Fruit fly (Drosophila melanogaster) whole organism, wandering third instar larva: ENCODE data around the gene att-ORFB.

Experiments used
- Abd-B ChIP-seq: fragments of >200 bp; optimal IDR thresholded peaks from 2 replicates; lab custom pipeline; 2017; ENCODE audit warnings: missing biosample characterization, missing genetic modification characterization
- CG32264 ChIP-seq: fragments of 200-800 bp; sonication (Bioruptor generic); optimal IDR thresholded peaks from 2 replicates; lab custom pipeline; 2016; ENCODE audit warnings: missing biosample characterization, missing genetic modification characterization
- CG9705 ChIP-seq: fragments of 200-800 bp; sonication (Bioruptor generic); optimal IDR thresholded peaks from 2 replicates; lab custom pipeline; 2018; ENCODE audit warnings: missing biosample characterization, mild to moderate bottlenecking, missing genetic modification characterization
- CrebA ChIP-seq: fragments of 200-800 bp; sonication (Bioruptor generic); optimal IDR thresholded peaks from 2 replicates; lab custom pipeline; 2016; ENCODE audit warnings: missing biosample characterization, mild to moderate bottlenecking, missing genetic modification characterization, borderline replicate concordance
- Dfd ChIP-seq: fragments of >200 bp; optimal IDR thresholded peaks from 2 replicates; lab custom pipeline; 2017; ENCODE audit warnings: missing biosample characterization, missing genetic modification characterization
- Dif ChIP-seq: fragments of 200-275, 200-300 bp; sonication (Bioruptor generic); optimal IDR thresholded peaks from 2 replicates; lab custom pipeline; 2018; ENCODE audit warnings: missing biosample characterization, missing genetic modification characterization; ENCODE audit not compliant: partially characterized antibody
- HLH106 ChIP-seq: fragments of 200-800 bp; optimal IDR thresholded peaks from 3 replicates; lab custom pipeline; 2019; ENCODE audit warnings: missing biosample characterization, mild to moderate bottlenecking, missing genetic modification characterization, moderate library complexity
- Hr78 ChIP-seq: fragments of >200 bp; optimal IDR thresholded peaks from 2 replicates; lab custom pipeline; 2017; ENCODE audit warnings: missing biosample characterization, missing genetic modification characterization
- Hr83 ChIP-seq: fragments of 200-300 bp; sonication (Bioruptor generic); optimal IDR thresholded peaks from 2 replicates; lab custom pipeline; 2016; ENCODE audit warnings: missing biosample characterization, mild to moderate bottlenecking, missing genetic modification characterization, moderate library complexity; ENCODE audit not compliant: poor library complexity, severe bottlenecking
- Myc ChIP-seq: fragments of >200 bp; optimal IDR thresholded peaks from 2 replicates; lab custom pipeline; 2017
- N ChIP-seq: fragments of >200 bp; optimal IDR thresholded peaks from 2 replicates; lab custom pipeline; 2018; ENCODE audit warnings: missing biosample characterization, missing external identifiers, missing genetic modification characterization
- OdsH ChIP-seq: fragments of 200-800 bp; sonication (Bioruptor generic); optimal IDR thresholded peaks from 2 replicates; lab custom pipeline; 2016; ENCODE audit warnings: missing biosample characterization, mild to moderate bottlenecking, missing genetic modification characterization
- Rel ChIP-seq, 2 experiments: fragments of 200-800 bp; sonication (Bioruptor generic) in 1 of 2; optimal IDR thresholded peaks; 2 replicates in 1 of 2; 3 replicates in 1 of 2; lab custom pipeline; 2016 to 2019; ENCODE audit warnings: mild to moderate bottlenecking in 2 of 2, missing biosample characterization in 2 of 2, missing genetic modification characterization in 2 of 2, moderate library complexity in 1 of 2
- Sp1 ChIP-seq: fragments of 200-800 bp; sonication (Bioruptor generic); optimal IDR thresholded peaks from 3 replicates; lab custom pipeline; 2019; ENCODE audit warnings: missing biosample characterization, mild to moderate bottlenecking, missing genetic modification characterization, moderate library complexity
- Vsx2 ChIP-seq: fragments of 200-300, 225-300 bp; sonication (Bioruptor generic); optimal IDR thresholded peaks from 2 replicates; lab custom pipeline; 2018; ENCODE audit warnings: missing biosample characterization, missing genetic modification characterization; ENCODE audit not compliant: partially characterized antibody
- br ChIP-seq: fragments of 200-800 bp; sonication (Bioruptor generic); optimal IDR thresholded peaks from 2 replicates; lab custom pipeline; 2016; ENCODE audit warnings: missing biosample characterization, missing genetic modification characterization
- brk ChIP-seq: fragments of 200-800 bp; sonication (Bioruptor generic); optimal IDR thresholded peaks from 2 replicates; lab custom pipeline; 2016; ENCODE audit warnings: missing biosample characterization, mild to moderate bottlenecking, missing genetic modification characterization
- dl ChIP-seq, 2 experiments: fragments of 175-275, 200-275 bp in 1 of 2; fragments of 200-275 bp in 1 of 2; sonication (Bioruptor generic); optimal IDR thresholded peaks; lab custom pipeline; 2018; ENCODE audit warnings: mild to moderate bottlenecking in 2 of 2, missing biosample characterization in 2 of 2, missing genetic modification characterization in 2 of 2, moderate library complexity in 2 of 2; ENCODE audit not compliant: partially characterized antibody in 2 of 2, insufficient read depth in 1 of 2
- dmrt93B ChIP-seq: fragments of 200-800 bp; sonication (Bioruptor generic); optimal IDR thresholded peaks from 2 replicates; lab custom pipeline; 2018; ENCODE audit warnings: missing biosample characterization, mild to moderate bottlenecking, missing genetic modification characterization
- ey ChIP-seq: fragments of 200-800 bp; sonication (Bioruptor generic); optimal IDR thresholded peaks from 2 replicates; lab custom pipeline; 2016; ENCODE audit warnings: missing biosample characterization, missing genetic modification characterization
- foxo ChIP-seq, 2 experiments: fragments of 200-800 bp; sonication (Bioruptor generic); optimal IDR thresholded peaks; 2 replicates in 1 of 2; 3 replicates in 1 of 2; lab custom pipeline; 2016 to 2017; ENCODE audit warnings: missing biosample characterization in 2 of 2, missing genetic modification characterization in 2 of 2
- fru ChIP-seq: fragments of 200-800 bp; sonication (Bioruptor generic); optimal IDR thresholded peaks from 3 replicates; lab custom pipeline; 2016; ENCODE audit warnings: missing biosample characterization, mild to moderate bottlenecking, missing genetic modification characterization
- h ChIP-seq: fragments of 200-800 bp; sonication (Bioruptor generic); optimal IDR thresholded peaks from 3 replicates; lab custom pipeline; 2016; ENCODE audit warnings: missing biosample characterization, mild to moderate bottlenecking, missing genetic modification characterization
- jim ChIP-seq: fragments of 175-275, 200-325 bp; sonication (Bioruptor generic); optimal IDR thresholded peaks from 2 replicates; lab custom pipeline; 2016; ENCODE audit warnings: missing biosample characterization, mild to moderate bottlenecking, missing genetic modification characterization
- lola ChIP-seq: fragments of >200 bp; optimal IDR thresholded peaks from 2 replicates; lab custom pipeline; 2017; ENCODE audit warnings: missing biosample characterization, missing genetic modification characterization
- psq ChIP-seq: fragments of 200-800 bp; sonication (Bioruptor generic); optimal IDR thresholded peaks from 3 replicates; lab custom pipeline; 2017; ENCODE audit warnings: missing biosample characterization, mild to moderate bottlenecking, missing genetic modification characterization, moderate library complexity
- rgr ChIP-seq: fragments of 200-800 bp; sonication (Bioruptor generic); optimal IDR thresholded peaks from 3 replicates; lab custom pipeline; 2016; ENCODE audit warnings: missing biosample characterization, mild to moderate bottlenecking, missing genetic modification characterization
- sage ChIP-seq: fragments of 200-800 bp; sonication (Bioruptor generic); optimal IDR thresholded peaks from 2 replicates; lab custom pipeline; 2016; ENCODE audit warnings: missing biosample characterization, mild to moderate bottlenecking, missing genetic modification characterization
- sv ChIP-seq: fragments of 200-800 bp; sonication (Bioruptor generic); optimal IDR thresholded peaks from 3 replicates; lab custom pipeline; 2016; ENCODE audit warnings: missing biosample characterization, missing genetic modification characterization
- tai ChIP-seq: sonication (Bioruptor generic); optimal IDR thresholded peaks from 2 replicates; lab custom pipeline; 2016; ENCODE audit warnings: missing biosample characterization, missing genetic modification characterization
- usp ChIP-seq: fragments of >200 bp; optimal IDR thresholded peaks from 2 replicates; lab custom pipeline; 2017; ENCODE audit warnings: missing biosample characterization, missing genetic modification characterization
- woc ChIP-seq: sonication (Bioruptor generic); optimal IDR thresholded peaks from 2 replicates; lab custom pipeline; 2016; ENCODE audit warnings: missing biosample characterization, mild to moderate bottlenecking, missing genetic modification characterization

The att-ORFB gene

dm6 chr3R:20554300-20554699 lies at the start of gene att-ORFB:
att-ORFB (minus strand) TSS chr3R:20554400.
- TF ChIP-seq foxo (GFP tag; optimal IDR thresholded peaks at IDR 0.05; lab: Kevin White, UChicago) (no peak), usp (GFP tag; lab: Kevin White, UChicago) (no peak), CG32264 (no peak), dmrt93B (GFP tag; lab: Kevin White, UChicago) (no peak), h (no peak), Dfd (GFP tag; lab: Kevin White, UChicago) (no peak), CG9705 (GFP tag; lab: Kevin White, UChicago) (no peak), sv (no peak), Abd-B (GFP tag; lab: Kevin White, UChicago) (no peak), rgr (GFP tag; lab: Kevin White, UChicago) (no peak), brk (GFP tag; lab: Kevin White, UChicago) (no peak), OdsH (GFP tag; lab: Kevin White, UChicago) (no peak), fru (GFP tag; lab: Kevin White, UChicago) (no peak), sage (no peak), N (no peak), Hr83 (GFP tag; lab: Kevin White, UChicago) (no peak), Hr78 (GFP tag; lab: Kevin White, UChicago) (no peak), ey (GFP tag; lab: Kevin White, UChicago) (no peak)

- TF ChIP-seq br (GFP tag; lab: Kevin White, UChicago) (no peak), Dif (GFP tag; lab: Kevin White, UChicago) (no peak), Abd-B (GFP tag; lab: Kevin White, UChicago) (no peak), Myc (lab: Kevin White, UChicago) (no peak), CrebA (GFP tag; lab: Kevin White, UChicago) (no peak), Hr78 (GFP tag; lab: Kevin White, UChicago) (no peak), Vsx2 (GFP tag; lab: Kevin White, UChicago) (no peak), fru (GFP tag; lab: Kevin White, UChicago) (no peak), tai (GFP tag; lab: Kevin White, UChicago) (no peak), sage (no peak), ey (GFP tag; lab: Kevin White, UChicago) (no peak), brk (GFP tag; lab: Kevin White, UChicago) (no peak), Hr83 (GFP tag; lab: Kevin White, UChicago) (no peak), Dfd (GFP tag; lab: Kevin White, UChicago) (no peak), lola (GFP tag; lab: Kevin White, UChicago) (no peak), dl (GFP tag; optimal IDR thresholded peaks at IDR 0.05; lab: Kevin White, UChicago; ENCODE audit: insufficient read depth in 1 of 2, partially characterized antibody in 2 of 2) (no peak), Sp1 (no peak), psq (GFP tag; lab: Kevin White, UChicago) (no peak), CG32264 (no peak), sv (no peak)
- TF ChIP-seq, all 38 proteins: peak for 0
Observed at dm6 chr3R:20602599-20602998, 48.4 kb upstream of the att-ORFB start.

dm6 chr3R:20600109-20600508 lies 45.9 kb upstream of the att-ORFB start:
- no peak for TF ChIP-seq HLH106 (tag; lab: Kevin White, UChicago)
- TF ChIP-seq jim (GFP tag; lab: Kevin White, UChicago) = no peak
- no peak for TF ChIP-seq CG9705 (GFP tag; lab: Kevin White, UChicago)
- no peak for TF ChIP-seq psq (GFP tag; lab: Kevin White, UChicago)
- TF ChIP-seq, all 38 proteins: peak for 0

dm6 chr3R:20597407-20598325 lies 43.5 kb upstream of the att-ORFB start:
- TF ChIP-seq ey (GFP tag; lab: Kevin White, UChicago) = no peak
- TF ChIP-seq foxo (GFP tag; optimal IDR thresholded peaks at IDR 0.05; lab: Kevin White, UChicago) = no peak
- TF ChIP-seq dmrt93B (GFP tag; lab: Kevin White, UChicago) = no peak
- TF ChIP-seq jim (GFP tag; lab: Kevin White, UChicago) = no peak
- TF ChIP-seq Rel (GFP tag; optimal IDR thresholded peaks at IDR 0.05; lab: Kevin White, UChicago) = no peak
- TF ChIP-seq Rel (tag; optimal IDR thresholded peaks at IDR 0.05; lab: Kevin White, UChicago) = no peak
- no peak for TF ChIP-seq Myc (lab: Kevin White, UChicago)
- TF ChIP-seq dl (GFP tag; optimal IDR thresholded peaks at IDR 0.05; lab: Kevin White, UChicago; ENCODE audit: insufficient read depth in 1 of 2, partially characterized antibody in 2 of 2) = no peak
- no peak for TF ChIP-seq psq (GFP tag; lab: Kevin White, UChicago)
- TF ChIP-seq sv = no peak
- no peak for TF ChIP-seq Dfd (GFP tag; lab: Kevin White, UChicago)
- TF ChIP-seq CG32264 = no peak
- TF ChIP-seq N = no peak
- no peak for TF ChIP-seq woc
- TF ChIP-seq OdsH (GFP tag; lab: Kevin White, UChicago) = no peak
- TF ChIP-seq CrebA (GFP tag; lab: Kevin White, UChicago) = no peak
- no peak for TF ChIP-seq fru (GFP tag; lab: Kevin White, UChicago)
- no peak for TF ChIP-seq Hr78 (GFP tag; lab: Kevin White, UChicago)
- TF ChIP-seq brk (GFP tag; lab: Kevin White, UChicago) = no peak
- TF ChIP-seq, all 38 proteins: peak for 0
